Fruit fly (Drosophila melanogaster) whole organism, embryonic: ENCODE results near the gene Osi21.

Source experiments
- Atf3 ChIP-seq: fragments of 200-800 bp; sonication (Bioruptor generic); optimal IDR thresholded peaks from 3 replicates; lab custom pipeline; 2016; ENCODE audit warnings: missing biosample characterization, missing genetic modification characterization
- CG10147 ChIP-seq: fragments of 200-800 bp; sonication (Bioruptor generic); optimal IDR thresholded peaks from 2 replicates; lab custom pipeline; 2019; ENCODE audit warnings: missing biosample characterization, mild to moderate bottlenecking, missing genetic modification characterization, moderate library complexity
- CG11696 ChIP-seq: fragments of 200-800 bp; sonication (Bioruptor generic); IDR thresholded peaks from 2 replicates; pipeline ENCODE4 v1.3.6; 2022; ENCODE audit warnings: missing biosample characterization, missing genetic modification characterization
- CG12236 ChIP-seq: fragments of 200-800 bp; sonication (Bioruptor generic); optimal IDR thresholded peaks from 2 replicates; lab custom pipeline; 2016; ENCODE audit warnings: missing biosample characterization, missing genetic modification characterization
- CG12391 ChIP-seq: fragments of 200-800 bp; sonication (Bioruptor generic); optimal IDR thresholded peaks from 3 replicates; lab custom pipeline; 2018; ENCODE audit warnings: missing biosample characterization, mild to moderate bottlenecking, missing genetic modification characterization, moderate library complexity
- CG12659 ChIP-seq: fragments of 200-800 bp; sonication (Bioruptor generic); optimal IDR thresholded peaks from 3 replicates; lab custom pipeline; 2017; ENCODE audit warnings: mild to moderate bottlenecking, missing biosample characterization, missing genetic modification reagents, missing genetic modification characterization
- CG13624 ChIP-seq: fragments of 200-800 bp; sonication (Bioruptor generic); optimal IDR thresholded peaks from 2 replicates; lab custom pipeline; 2016; ENCODE audit warnings: missing biosample characterization, missing genetic modification characterization
- CG14965 ChIP-seq: fragments of 200-800 bp; sonication (Bioruptor generic); optimal IDR thresholded peaks from 2 replicates; lab custom pipeline; 2016; ENCODE audit warnings: missing biosample characterization, missing genetic modification characterization, borderline replicate concordance
- CG17829 ChIP-seq: fragments of 200-800 bp; optimal IDR thresholded peaks from 2 replicates; lab custom pipeline; 2019; ENCODE audit warnings: missing biosample characterization, mild to moderate bottlenecking, missing genetic modification characterization, moderate library complexity
- CG2202 ChIP-seq: fragments of 200-800 bp; sonication (Bioruptor generic); optimal IDR thresholded peaks from 2 replicates; lab custom pipeline; 2018; ENCODE audit warnings: missing biosample characterization, mild to moderate bottlenecking, missing genetic modification characterization
- CG32767 ChIP-seq: fragments of 200-800 bp; sonication (Bioruptor generic); IDR thresholded peaks from 2 replicates; pipeline ENCODE4 v1.3.6; 2022; ENCODE audit warnings: missing biosample characterization, missing genetic modification characterization
- CG42726 ChIP-seq: fragments of 200-800 bp; sonication (Bioruptor generic); IDR thresholded peaks from 2 replicates; pipeline ENCODE4 v1.3.6; 2022; ENCODE audit warnings: missing biosample characterization, missing genetic modification characterization; ENCODE audit not compliant: partially characterized antibody
- CG43689 ChIP-seq: fragments of 200-800 bp; sonication (Bioruptor generic); IDR thresholded peaks from 2 replicates; pipeline ENCODE4 v1.3.6; 2022; ENCODE audit warnings: missing biosample characterization, missing genetic modification characterization
- CG6689 ChIP-seq: fragments of 200-800 bp; sonication (Bioruptor generic); IDR thresholded peaks from 2 replicates; pipeline ENCODE4 v1.3.6; 2022; ENCODE audit warnings: missing biosample characterization, missing genetic modification characterization
- CG8281 ChIP-seq: fragments of 200-800 bp; sonication (Bioruptor generic); optimal IDR thresholded peaks from 2 replicates; lab custom pipeline; 2018; ENCODE audit warnings: missing biosample characterization, mild to moderate bottlenecking, missing genetic modification characterization, moderate library complexity
- CG8290 ChIP-seq, 3 experiments: fragments of 200-800 bp; sonication (Bioruptor generic); optimal IDR thresholded peaks; 2 replicates each; lab custom pipeline; 2016 to 2019; ENCODE audit warnings: missing biosample characterization in 3 of 3, missing genetic modification characterization in 3 of 3, mild to moderate bottlenecking in 2 of 3, moderate library complexity in 1 of 3
- CG8944 ChIP-seq: fragments of 200-800 bp; sonication (Bioruptor generic); optimal IDR thresholded peaks from 3 replicates; lab custom pipeline; 2016; ENCODE audit warnings: missing biosample characterization, missing genetic modification characterization
- CG9797 ChIP-seq: fragments of 200-800 bp; sonication (Bioruptor generic); optimal IDR thresholded peaks from 3 replicates; lab custom pipeline; 2018; ENCODE audit warnings: missing biosample characterization, mild to moderate bottlenecking, missing genetic modification characterization
- Chrac-16 ChIP-seq: fragments of 200-800 bp; sonication (Bioruptor generic); optimal IDR thresholded peaks from 3 replicates; lab custom pipeline; 2016; ENCODE audit warnings: missing biosample characterization, missing genetic modification characterization
- CrebB ChIP-seq: fragments of 200-800 bp; sonication (Bioruptor generic); optimal IDR thresholded peaks from 3 replicates; lab custom pipeline; 2018; ENCODE audit warnings: missing biosample characterization, mild to moderate bottlenecking, missing genetic modification characterization
- D19B ChIP-seq: fragments of 200-800 bp; sonication (Bioruptor generic); optimal IDR thresholded peaks from 2 replicates; lab custom pipeline; 2017; ENCODE audit warnings: missing biosample characterization, mild to moderate bottlenecking, missing genetic modification characterization
- Gsc ChIP-seq: fragments of 200-800 bp; sonication (Bioruptor generic); IDR thresholded peaks from 2 replicates; pipeline ENCODE4 v1.3.6; 2022; ENCODE audit warnings: missing biosample characterization, missing genetic modification characterization
- H2.0 ChIP-seq: fragments of 200-800 bp; sonication (Bioruptor generic); IDR thresholded peaks from 2 replicates; pipeline ENCODE4 v1.3.6; 2022; ENCODE audit warnings: missing biosample characterization, missing genetic modification characterization
- HLH3B ChIP-seq: fragments of 200-800 bp; sonication (Bioruptor generic); IDR thresholded peaks from 2 replicates; pipeline ENCODE4 v1.3.6; 2022; ENCODE audit warnings: missing biosample characterization, missing genetic modification characterization
- MBD-R2 ChIP-seq: fragments of 200-800 bp; sonication (Bioruptor generic); IDR thresholded peaks from 2 replicates; pipeline ENCODE4 v1.3.6; 2022; ENCODE audit warnings: missing biosample characterization, missing genetic modification characterization
- Oaz ChIP-seq: fragments of 200-800 bp; sonication (Bioruptor generic); IDR thresholded peaks from 2 replicates; pipeline ENCODE4 v1.3.6; 2022; ENCODE audit warnings: missing biosample characterization, missing genetic modification characterization
- Oli ChIP-seq: fragments of 200-800 bp; sonication (Bioruptor generic); optimal IDR thresholded peaks from 2 replicates; lab custom pipeline; 2018; ENCODE audit warnings: missing biosample characterization, mild to moderate bottlenecking, missing genetic modification characterization, moderate library complexity
- Sin3A ChIP-seq: fragments of >200 bp; optimal IDR thresholded peaks from 2 replicates; lab custom pipeline; 2018
- Sry-β ChIP-seq: fragments of 200-800 bp; sonication (Bioruptor generic); optimal IDR thresholded peaks from 2 replicates; lab custom pipeline; 2018; ENCODE audit warnings: missing biosample characterization, mild to moderate bottlenecking, missing genetic modification characterization, moderate library complexity
- TFAM ChIP-seq: fragments of 200-800 bp; sonication (Bioruptor generic); optimal IDR thresholded peaks from 2 replicates; lab custom pipeline; 2017; ENCODE audit warnings: missing biosample characterization, missing genetic modification characterization, inconsistent platforms
- abd-A ChIP-seq: fragments of 200-800 bp; sonication (Bioruptor generic); optimal IDR thresholded peaks from 3 replicates; lab custom pipeline; 2019; ENCODE audit warnings: missing biosample characterization, mild to moderate bottlenecking, missing genetic modification characterization, moderate library complexity
- bbx ChIP-seq: fragments of 200-800 bp; sonication (Bioruptor generic); IDR thresholded peaks from 2 replicates; pipeline ENCODE4 v1.3.6; 2022; ENCODE audit warnings: missing biosample characterization, missing genetic modification characterization; ENCODE audit not compliant: partially characterized antibody
- chn ChIP-seq: fragments of 200-800 bp; sonication (Bioruptor generic); optimal IDR thresholded peaks from 2 replicates; lab custom pipeline; 2016; ENCODE audit warnings: missing biosample characterization, missing genetic modification characterization
- croc ChIP-seq: fragments of 200-800 bp; sonication (Bioruptor generic); conservative IDR thresholded peaks from 3 replicates; pipeline ENCODE4 v1.3.6; 2022; ENCODE audit warnings: missing biosample characterization, missing genetic modification characterization
- da ChIP-seq: fragments of 200-800 bp; sonication (Bioruptor generic); optimal IDR thresholded peaks from 2 replicates; lab custom pipeline; 2016; ENCODE audit warnings: missing biosample characterization, missing genetic modification characterization
- danr ChIP-seq: fragments of 200-800 bp; sonication (Bioruptor generic); IDR thresholded peaks from 2 replicates; pipeline ENCODE4 v1.3.6; 2022; ENCODE audit warnings: missing biosample characterization, missing genetic modification characterization
- esg ChIP-seq: fragments of 200-800 bp; sonication (Bioruptor generic); conservative IDR thresholded peaks from 2 replicates; pipeline ENCODE4 v1.3.6; 2022; ENCODE audit warnings: missing biosample characterization, missing genetic modification characterization
- fd96Cb ChIP-seq: fragments of 200-800 bp; sonication (Bioruptor generic); optimal IDR thresholded peaks from 2 replicates; lab custom pipeline; 2018; ENCODE audit warnings: missing biosample characterization, mild to moderate bottlenecking, missing genetic modification characterization, moderate library complexity
- hbn ChIP-seq: fragments of 200-800 bp; sonication (Bioruptor generic); IDR thresholded peaks from 2 replicates; pipeline ENCODE4 v1.3.6; 2022; ENCODE audit warnings: missing biosample characterization, missing genetic modification characterization; ENCODE audit not compliant: partially characterized antibody
- her ChIP-seq: fragments of 200-800 bp; sonication (Bioruptor generic); optimal IDR thresholded peaks from 2 replicates; lab custom pipeline; 2016; ENCODE audit warnings: missing biosample characterization, missing genetic modification characterization
- jing ChIP-seq: fragments of 200-800 bp; sonication (Bioruptor generic); optimal IDR thresholded peaks from 2 replicates; lab custom pipeline; 2018; ENCODE audit warnings: missing biosample characterization, mild to moderate bottlenecking, missing genetic modification characterization
- ken ChIP-seq: fragments of 200-800 bp; sonication (Bioruptor generic); IDR thresholded peaks from 3 replicates; pipeline ENCODE4 v1.3.6; 2022; ENCODE audit warnings: missing biosample characterization, missing genetic modification characterization
- kni ChIP-seq: fragments of 200-800 bp; sonication (Bioruptor generic); optimal IDR thresholded peaks from 3 replicates; lab custom pipeline; 2017; ENCODE audit warnings: mild to moderate bottlenecking, missing biosample characterization, missing genetic modification reagents, missing genetic modification characterization
- knrl ChIP-seq: fragments of 200-800 bp; sonication (Bioruptor generic); IDR thresholded peaks from 3 replicates; pipeline ENCODE4 v1.3.6; 2022; ENCODE audit warnings: missing biosample characterization, missing genetic modification characterization; ENCODE audit not compliant: partially characterized antibody
- rib ChIP-seq: fragments of 200-800 bp; sonication (Bioruptor generic); IDR thresholded peaks from 2 replicates; pipeline ENCODE4 v1.3.6; 2022; ENCODE audit warnings: missing biosample characterization, missing genetic modification characterization
- stwl ChIP-seq: fragments of 200-800 bp; sonication (Bioruptor generic); optimal IDR thresholded peaks from 3 replicates; lab custom pipeline; 2018; ENCODE audit warnings: missing biosample characterization, mild to moderate bottlenecking, missing genetic modification characterization, moderate library complexity
- tin ChIP-seq: fragments of 200-800 bp; sonication (Bioruptor generic); optimal IDR thresholded peaks from 3 replicates; lab custom pipeline; 2016; ENCODE audit warnings: missing biosample characterization, missing genetic modification characterization
- toy ChIP-seq: fragments of 200-800 bp; sonication (Bioruptor generic); IDR thresholded peaks from 2 replicates; pipeline ENCODE4 v1.3.6; 2022; ENCODE audit warnings: missing biosample characterization, missing genetic modification characterization
- tx ChIP-seq: fragments of 200-800 bp; sonication (Bioruptor generic); optimal IDR thresholded peaks from 2 replicates; lab custom pipeline; 2016; ENCODE audit warnings: missing biosample characterization, missing genetic modification characterization
- unc-4 ChIP-seq: fragments of 200-800 bp; sonication (Bioruptor generic); IDR thresholded peaks from 2 replicates; pipeline ENCODE4 v1.3.6; 2022; ENCODE audit warnings: missing biosample characterization, missing genetic modification characterization; ENCODE audit not compliant: partially characterized antibody
- zfh1 ChIP-seq: fragments of 200-800 bp; sonication (Bioruptor generic); IDR thresholded peaks from 3 replicates; pipeline ENCODE4 v1.3.6; 2022; ENCODE audit warnings: missing biosample characterization, missing genetic modification characterization

The Osi21 gene

DNA sequence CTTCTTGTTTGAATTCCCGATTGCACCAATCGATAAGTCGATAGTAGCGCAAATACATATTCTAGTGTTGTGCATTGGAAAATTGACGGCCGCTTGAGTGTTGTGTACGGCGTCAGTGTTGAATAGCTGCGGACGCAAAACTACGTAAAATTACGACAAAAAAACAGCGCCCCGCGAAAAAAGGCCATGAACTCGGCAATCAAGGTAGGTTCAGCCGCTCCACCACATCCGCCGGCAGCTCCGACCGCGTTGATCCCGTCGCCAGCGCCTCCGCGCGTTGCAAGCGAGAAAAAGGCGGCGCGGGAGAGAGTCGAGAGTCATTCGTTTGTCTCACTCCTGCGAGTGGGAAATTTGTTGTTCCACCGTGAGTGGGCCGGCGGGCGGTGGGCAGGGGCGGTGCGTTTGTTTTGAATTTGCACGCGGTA lies 7.6 kb downstream of the Osi21 start, which contains the start of gene CG33695 (continued):
- TF ChIP-seq knrl (peak; percentile 58; the same call in 2 of the 3 replicates), CG11696 (GFP tag; lab: Robert Waterston, UW) (no peak), Atf3 (GFP tag; lab: Kevin White, UChicago) (peak; percentile 55), TFAM (no peak), toy (GFP tag; lab: Robert Waterston, UW) (no peak), croc (no peak), CG2202 (tag; lab: Kevin White, UChicago) (peak; percentile 9), CG12391 (tag; lab: Kevin White, UChicago) (peak; percentile 29), her (GFP tag; lab: Kevin White, UChicago) (peak; percentile 89), CG32767 (GFP tag; lab: Robert Waterston, UW) (no peak), danr (GFP tag; lab: Robert Waterston, UW) (no peak), MBD-R2 (peak; percentile 88), Oli (tag; lab: Kevin White, UChicago) (peak; percentile 5), tx (GFP tag; lab: Kevin White, UChicago) (peak; percentile 57), abd-A (tag; lab: Kevin White, UChicago) (no peak), Chrac-16 (GFP tag; lab: Kevin White, UChicago) (peak; percentile 74), hbn (GFP tag; lab: Robert Waterston, UW) (peak; percentile 71), unc-4 (GFP tag; lab: Robert Waterston, UW) (peak; percentile 59), ken (GFP tag; lab: Robert Waterston, UW) (peak; percentile 61; the same call in 2 of the 3 replicates), CG8290 (GFP tag; optimal IDR thresholded peaks at IDR 0.05; lab: Kevin White, UChicago) (peak; percentile 55), CG8290 (tag; optimal IDR thresholded peaks at IDR 0.05; lab: Kevin White, UChicago) (no peak), fd96Cb (peak; percentile 21), CG6689 (GFP tag; lab: Robert Waterston, UW) (no peak), esg (GFP tag; lab: Robert Waterston, UW) (no peak), bbx (peak; percentile 80), CG42726 (GFP tag; lab: Robert Waterston, UW) (no peak), da (peak; percentile 53), HLH3B (GFP tag; lab: Robert Waterston, UW) (0 out of 2 replicates have a peak, but pooled peaks have one; percentile 10), CG12659 (GFP tag; lab: Kevin White, UChicago) (peak; percentile 82), tin (peak; percentile 70), D19B (GFP tag; lab: Kevin White, UChicago) (no peak), CG17829 (tag; lab: Kevin White, UChicago) (peak; percentile 33), Sin3A (lab: Kevin White, UChicago) (peak; percentile 59), Sry-β (GFP tag; lab: Kevin White, UChicago) (peak; percentile 11), CG14965 (GFP tag; lab: Kevin White, UChicago) (peak; percentile 1), CG10147 (no peak), jing (GFP tag; lab: Kevin White, UChicago) (no peak), H2.0 (GFP tag; lab: Robert Waterston, UW) (peak; percentile 28; the same call in 1 of the 2 replicates), CG8944 (peak; percentile 62), CG43689 (GFP tag; lab: Robert Waterston, UW) (no peak), Gsc (GFP tag; lab: Robert Waterston, UW) (no peak), CG13624 (peak; percentile 87), CG9797 (GFP tag; lab: Kevin White, UChicago) (peak; percentile 24), CG8281 (tag; lab: Kevin White, UChicago) (no peak), rib (0 out of 2 replicates have a peak, but pooled peaks have one; percentile 42), Oaz (GFP tag; lab: Robert Waterston, UW) (no peak), stwl (tag; lab: Kevin White, UChicago) (peak; percentile 100), zfh1 (GFP tag; lab: Robert Waterston, UW) (peak; percentile 79), CG12236 (GFP tag; lab: Kevin White, UChicago) (peak; percentile 1), kni (no peak), chn (peak; percentile 71), CrebB (no peak)
